Worm (Caenorhabditis elegans): ENCODE measurements around the gene madf-5.

Gene madf-5

DNA sequence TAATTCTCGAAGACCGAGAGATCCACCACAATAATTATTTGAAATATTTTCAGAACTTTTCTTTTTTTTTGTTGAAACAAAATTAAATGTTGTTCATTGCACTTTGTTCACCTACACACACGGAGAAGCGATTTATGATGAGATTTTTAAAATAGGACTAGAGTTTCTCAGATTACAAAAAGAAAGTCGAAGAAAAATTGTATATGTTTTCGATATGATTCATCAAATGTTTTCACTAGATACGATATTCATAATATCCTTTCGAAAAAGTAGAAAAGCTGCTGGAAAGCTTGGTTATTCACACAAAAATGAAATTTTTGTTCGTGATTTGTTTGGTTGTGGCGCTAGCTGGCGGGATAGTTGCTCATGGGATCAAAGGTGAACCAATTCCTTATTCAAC lies 48.4 kb upstream of the madf-5 start, which contains the start of gene F57C2.4:
F57C2.4 (plus strand) TSS at position 301 of the 400 bp plus-strand sequence.
- no peak for TF ChIP-seq snpc-1.1 (tag; optimal IDR thresholded peaks at IDR 0.05; ENCODE audit: insufficient read depth)

DNA sequence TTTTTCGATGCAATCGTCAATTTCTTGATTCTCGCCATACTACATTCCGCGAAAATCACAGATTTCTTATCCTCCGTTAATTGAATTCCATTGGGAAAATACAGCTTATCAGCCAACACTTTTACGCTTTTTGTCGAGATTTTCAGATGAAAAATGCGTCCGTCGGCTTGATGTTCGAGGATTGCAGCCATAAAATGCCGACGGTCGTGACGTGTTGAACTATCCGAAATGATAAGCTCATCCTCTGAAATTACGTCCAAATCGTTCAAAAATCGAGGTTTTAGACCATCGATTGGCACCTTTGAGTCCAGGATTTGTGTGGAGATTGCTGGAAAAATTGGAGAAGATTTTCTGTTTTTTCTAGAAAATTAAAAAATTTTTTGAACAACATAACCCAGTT lies 46.3 kb upstream of the madf-5 start:
- TF ChIP-seq hmg-1.2 (GFP tag; IDR thresholded peaks at IDR 0.05), result no peak
- no peak for TF ChIP-seq mxl-1 (tag; optimal IDR thresholded peaks at IDR 0.05)
- TF ChIP-seq ceh-40 (GFP tag; IDR thresholded peaks at IDR 0.05), result no peak
- TF ChIP-seq dox-1 (GFP tag; IDR thresholded peaks at IDR 0.05), result no peak
- no peak for TF ChIP-seq hlh-12 (tag; optimal IDR thresholded peaks at IDR 0.05)
- no peak for TF ChIP-seq ekl-4 (GFP tag; IDR thresholded peaks at IDR 0.05)
- no peak for TF ChIP-seq cebp-1 (GFP tag; IDR thresholded peaks at IDR 0.05)
- no peak for TF ChIP-seq cebp-1 (tag; optimal IDR thresholded peaks at IDR 0.05)
- no peak for TF ChIP-seq pha-4 (tag; optimal IDR thresholded peaks at IDR 0.05)
- no peak for TF ChIP-seq F10E7.11 (tag; optimal IDR thresholded peaks at IDR 0.05)
- no peak for TF ChIP-seq Y53F4B.3 (GFP tag; IDR thresholded peaks at IDR 0.05)
- no peak for TF ChIP-seq C06A6.2 (GFP tag; conservative IDR thresholded peaks at IDR 0.05)
- TF ChIP-seq akir-1 (GFP tag; optimal IDR thresholded peaks at IDR 0.05), result no peak
- no peak for TF ChIP-seq nfya-2 (GFP tag; IDR thresholded peaks at IDR 0.05)

DNA sequence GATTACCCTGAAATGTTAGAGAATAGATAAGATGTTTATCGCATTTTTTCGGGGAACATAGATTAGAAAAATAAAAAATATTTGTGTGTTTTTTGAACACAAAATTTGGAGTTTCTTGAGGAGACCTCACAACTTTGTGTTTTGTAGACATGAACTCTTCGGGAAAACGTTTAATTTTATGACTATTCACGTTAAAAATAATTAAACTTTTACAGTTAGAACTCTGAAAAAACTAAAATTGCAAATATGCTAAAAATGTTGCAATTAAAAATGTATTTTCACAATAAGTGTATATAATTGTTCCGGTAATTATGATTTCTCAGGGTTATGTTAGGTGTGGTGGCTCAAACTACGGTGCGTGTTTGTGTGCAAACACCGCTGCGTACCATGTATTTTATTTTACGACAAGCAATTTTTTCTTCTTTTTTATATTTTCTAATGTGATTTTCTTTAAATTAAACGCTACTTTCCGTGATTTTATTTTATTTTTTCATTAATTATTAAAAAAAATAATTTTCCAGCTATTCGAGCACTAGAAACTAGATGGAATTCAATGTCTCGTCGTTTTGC lies 45.1 kb upstream of the madf-5 start, which contains the start of the genes F57C2.5 and spat-1:
F57C2.5 (minus strand) TSS at position 7 of the 570 bp plus-strand sequence.
spat-1 (plus strand) TSS at position 520 of the 570 bp plus-strand sequence.
- TF ChIP-seq nhr-179 (tag; optimal IDR thresholded peaks at IDR 0.05) (no peak), bed-2 (GFP tag; IDR thresholded peaks at IDR 0.05) (no peak), egl-18 (GFP tag; IDR thresholded peaks at IDR 0.05) (no peak), lir-1 (GFP tag; conservative IDR thresholded peaks at IDR 0.05) (no peak), zim-3 (tag; optimal IDR thresholded peaks at IDR 0.05) (no peak), ceh-100 (GFP tag; IDR thresholded peaks at IDR 0.05) (peak; percentile 97), hrde-1 (tag; optimal IDR thresholded peaks at IDR 0.05; ENCODE audit: borderline replicate concordance) (no peak), nfya-2 (GFP tag; IDR thresholded peaks at IDR 0.05) (no peak), die-1 (tag; optimal IDR thresholded peaks at IDR 0.05) (no peak), B0035.1 (tag; optimal IDR thresholded peaks at IDR 0.05) (no peak), akir-1 (GFP tag; optimal IDR thresholded peaks at IDR 0.05) (no peak), hlh-26 (GFP tag; conservative IDR thresholded peaks at IDR 0.05) (no peak), F37B4.10 (GFP tag; IDR thresholded peaks at IDR 0.05) (no peak), snpc-3.4 (tag; optimal IDR thresholded peaks at IDR 0.05) (peak; percentile 25), B0261.1 (tag; optimal IDR thresholded peaks at IDR 0.05) (peak; percentile 18), repo-1 (tag; optimal IDR thresholded peaks at IDR 0.05) (no peak), sptf-2 (GFP tag; optimal IDR thresholded peaks at IDR 0.05) (no peak), lsy-27 (tag; optimal IDR thresholded peaks at IDR 0.05; ENCODE audit: borderline replicate concordance, insufficient read depth) (no peak), ztf-18 (tag; optimal IDR thresholded peaks at IDR 0.05) (peak; percentile 42), bed-1 (GFP tag; IDR thresholded peaks at IDR 0.05) (no peak), Y67H2A.10 (GFP tag; conservative IDR thresholded peaks at IDR 0.05) (no peak), Y56A3A.18 (GFP tag; IDR thresholded peaks at IDR 0.05) (no peak), ekl-4 (GFP tag; IDR thresholded peaks at IDR 0.05) (no peak), F57C9.4 (tag; optimal IDR thresholded peaks at IDR 0.05) (no peak), ztf-25 (GFP tag; IDR thresholded peaks at IDR 0.05) (no peak), F39B2.1 (GFP tag; IDR thresholded peaks at IDR 0.05) (no peak), Y53G8AR.9 (GFP tag; conservative IDR thresholded peaks at IDR 0.05) (no peak), snpc-1.1 (tag; optimal IDR thresholded peaks at IDR 0.05; ENCODE audit: insufficient read depth) (no peak), ztf-3 (GFP tag; optimal IDR thresholded peaks at IDR 0.05) (no peak), efl-1 (GFP tag; optimal IDR thresholded peaks at IDR 0.05) (no peak), athp-1 (tag; optimal IDR thresholded peaks at IDR 0.05) (peak; percentile 36), chd-7 (tag; optimal IDR thresholded peaks at IDR 0.05) (no peak), lsl-1 (GFP tag; optimal IDR thresholded peaks at IDR 0.05) (peak; percentile 88), nhr-80 (tag; optimal IDR thresholded peaks at IDR 0.05) (peak; percentile 62), fkh-3 (tag; optimal IDR thresholded peaks at IDR 0.05) (no peak)
